Fruit fly (Drosophila melanogaster): Measurements from ENCODE around the gene Svip.
A peak's percentile ranks its signal among the peaks of the same experiment; 100 is the strongest.

Gene Svip

DNA sequence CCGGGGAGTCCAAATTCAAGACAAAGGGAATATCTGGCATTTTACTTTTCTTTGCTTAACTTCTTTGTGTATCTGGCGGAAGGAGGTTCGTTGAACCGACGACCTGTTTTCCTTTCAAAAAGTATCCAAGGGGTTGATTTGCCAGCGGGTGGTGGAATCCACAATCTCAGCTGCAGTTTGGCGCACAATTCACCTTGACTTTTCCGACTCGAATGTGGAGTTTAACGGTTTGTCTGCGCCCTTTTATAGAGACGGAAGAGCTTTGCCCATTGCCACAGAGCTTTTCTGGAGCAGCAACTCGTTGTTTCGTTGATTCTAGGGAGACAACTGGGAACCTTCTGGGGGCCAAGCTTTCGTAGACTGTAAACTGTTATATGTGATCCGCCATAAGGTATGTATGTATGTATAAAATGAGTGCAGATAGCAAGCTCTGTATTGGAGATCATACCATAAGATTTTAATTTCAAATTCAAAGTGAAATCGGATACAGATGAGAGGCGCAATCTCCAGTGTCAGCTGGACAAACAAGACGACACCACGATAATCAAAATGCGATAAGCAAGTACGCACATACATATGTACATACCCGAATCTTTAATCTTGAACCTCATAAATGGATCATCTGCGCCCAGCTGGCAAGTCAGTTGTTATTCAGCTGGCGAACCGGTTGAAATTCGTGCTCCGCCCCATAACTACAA, 13.6 kb downstream of the Svip start, which contains the start of the genes Hsp67Bc, CG4456 and Hsp22 (continued):
- no peak for TF ChIP-seq fd102C (GFP tag; optimal IDR thresholded peaks at IDR 0.05)
- TF ChIP-seq Fer1 (GFP tag; optimal IDR thresholded peaks at IDR 0.05) = peak; percentile 14
- TF ChIP-seq CG14710 (tag; optimal IDR thresholded peaks at IDR 0.05) = no peak
- no peak for TF ChIP-seq Atf-2 (GFP tag; optimal IDR thresholded peaks at IDR 0.05)
- no peak for TF ChIP-seq CG9876 (GFP tag; optimal IDR thresholded peaks at IDR 0.05)
- no peak for TF ChIP-seq Stat92E (GFP tag; optimal IDR thresholded peaks at IDR 0.05)
- no peak for TF ChIP-seq CG1024 (GFP tag; IDR thresholded peaks at IDR 0.05)
- TF ChIP-seq PHDP (tag; optimal IDR thresholded peaks at IDR 0.05) = no peak
- TF ChIP-seq CG3847 (GFP tag; IDR thresholded peaks at IDR 0.05) = no peak
- TF ChIP-seq CG2199 (GFP tag; IDR thresholded peaks at IDR 0.05) = no peak
- no peak for TF ChIP-seq CG6854 (GFP tag; optimal IDR thresholded peaks at IDR 0.05)
- TF ChIP-seq CG12659 (GFP tag; optimal IDR thresholded peaks at IDR 0.05) = no peak
- TF ChIP-seq hb (GFP tag; IDR thresholded peaks at IDR 0.05; ENCODE audit: partially characterized antibody) = no peak
- peak; percentile 48 for TF ChIP-seq CG34376 (GFP tag; optimal IDR thresholded peaks at IDR 0.05)
- 0 out of 2 replicates have a peak, but pooled peaks have one; percentile 14 for TF ChIP-seq Rfx (GFP tag; IDR thresholded peaks at IDR 0.05)
- no peak for TF ChIP-seq Optix (GFP tag; IDR thresholded peaks at IDR 0.05)
- TF ChIP-seq salm (tag; optimal IDR thresholded peaks at IDR 0.05) = no peak
- TF ChIP-seq CG4424 (GFP tag; optimal IDR thresholded peaks at IDR 0.05) = no peak
- TF ChIP-seq CG6654 (GFP tag; optimal IDR thresholded peaks at IDR 0.05) = no peak
- TF ChIP-seq CG6791 (GFP tag; IDR thresholded peaks at IDR 0.05; ENCODE audit: partially characterized antibody) = no peak
- no peak for TF ChIP-seq HLH3B (GFP tag; IDR thresholded peaks at IDR 0.05)
- no peak for TF ChIP-seq Atf6 (GFP tag; IDR thresholded peaks at IDR 0.05)
- TF ChIP-seq CG7839 (tag; optimal IDR thresholded peaks at IDR 0.05) = no peak
- TF ChIP-seq sens (GFP tag) = no peak
- no peak for TF ChIP-seq pzg (GFP tag; optimal IDR thresholded peaks at IDR 0.05)
- no peak for TF ChIP-seq ro (GFP tag; IDR thresholded peaks at IDR 0.05)
- TF ChIP-seq CG4730 (GFP tag; IDR thresholded peaks at IDR 0.05) = no peak
- no peak for TF ChIP-seq exex (tag; optimal IDR thresholded peaks at IDR 0.05)
- no peak for TF ChIP-seq Chrac-16 (GFP tag; optimal IDR thresholded peaks at IDR 0.05)
- no peak for TF ChIP-seq NC2β (GFP tag; optimal IDR thresholded peaks at IDR 0.05)
- TF ChIP-seq hkb (optimal IDR thresholded peaks at IDR 0.05) = no peak
- TF ChIP-seq hkb (GFP tag; IDR thresholded peaks at IDR 0.05) = no peak
- TF ChIP-seq CG6175 (GFP tag; IDR thresholded peaks at IDR 0.05) = no peak
- TF ChIP-seq BtbVII (GFP tag; optimal IDR thresholded peaks at IDR 0.05) = no peak
- no peak for TF ChIP-seq pnt (GFP tag; optimal IDR thresholded peaks at IDR 0.05)
- no peak for TF ChIP-seq fd3F (GFP tag; optimal IDR thresholded peaks at IDR 0.05)
- TF ChIP-seq CG3281 (GFP tag; optimal IDR thresholded peaks at IDR 0.05) = no peak
- TF ChIP-seq CG14965 (GFP tag; optimal IDR thresholded peaks at IDR 0.05; ENCODE audit: borderline replicate concordance) = no peak
- no peak for TF ChIP-seq chn (GFP tag; optimal IDR thresholded peaks at IDR 0.05)
- TF ChIP-seq BEAF-32 (GFP tag; optimal IDR thresholded peaks at IDR 0.05) = no peak
- TF ChIP-seq H2.0 (GFP tag; IDR thresholded peaks at IDR 0.05) = no peak
- TF ChIP-seq CG11504 (tag; optimal IDR thresholded peaks at IDR 0.05) = no peak
- TF ChIP-seq CG7963 (GFP tag; IDR thresholded peaks at IDR 0.05; ENCODE audit: partially characterized antibody) = no peak
- no peak for TF ChIP-seq CG31224 (GFP tag; IDR thresholded peaks at IDR 0.05)
- no peak for TF ChIP-seq ase (GFP tag; IDR thresholded peaks at IDR 0.05)
- no peak for TF ChIP-seq Hr39 (optimal IDR thresholded peaks at IDR 0.05)
- TF ChIP-seq CG16813 (GFP tag; IDR thresholded peaks at IDR 0.05; ENCODE audit: partially characterized antibody) = no peak
- TF ChIP-seq CG8290 (GFP tag; optimal IDR thresholded peaks at IDR 0.05) = no peak
- TF ChIP-seq CG8290 (tag; optimal IDR thresholded peaks at IDR 0.05) = peak in 1 of 2 experiments; percentile 33
- TF ChIP-seq Nf-YC (tag; optimal IDR thresholded peaks at IDR 0.05) = peak; percentile 31
- TF ChIP-seq CG32767 (GFP tag; IDR thresholded peaks at IDR 0.05) = no peak
